Fruit fly (Drosophila melanogaster) whole organism, embryonic: ENCODE results near the gene Cul3.

Experiments used
- Asciz ChIP-seq: fragments of 200-800 bp; sonication (Bioruptor generic); optimal IDR thresholded peaks from 2 replicates; lab custom pipeline; 2017; ENCODE audit warnings: missing biosample characterization, mild to moderate bottlenecking, missing genetic modification characterization, missing genetic modification reagents
- Atf-2 ChIP-seq: fragments of 200-800 bp; sonication (Bioruptor generic); optimal IDR thresholded peaks from 2 replicates; lab custom pipeline; 2016; ENCODE audit warnings: missing biosample characterization, missing genetic modification characterization
- Blimp-1 ChIP-seq: fragments of 200-800 bp; sonication (Bioruptor generic); optimal IDR thresholded peaks from 3 replicates; lab custom pipeline; 2018; ENCODE audit warnings: missing biosample characterization, missing genetic modification characterization, mild to moderate bottlenecking, moderate library complexity, missing genetic modification reagents
- CG10543 ChIP-seq: fragments of 200-800 bp; sonication (Bioruptor generic); optimal IDR thresholded peaks from 3 replicates; lab custom pipeline; 2017; ENCODE audit warnings: missing biosample characterization, mild to moderate bottlenecking, missing genetic modification characterization, moderate library complexity
- CG10959 ChIP-seq: fragments of 200-800 bp; sonication (Bioruptor generic); IDR thresholded peaks from 2 replicates; pipeline ENCODE4 v1.3.6; 2022; ENCODE audit warnings: missing biosample characterization, missing genetic modification characterization
- CG11504 ChIP-seq: fragments of 200-800 bp; sonication (Bioruptor generic); optimal IDR thresholded peaks from 3 replicates; lab custom pipeline; 2019; ENCODE audit warnings: missing biosample characterization, mild to moderate bottlenecking, missing genetic modification characterization, moderate library complexity
- CG13894 ChIP-seq: fragments of 200-800 bp; sonication (Bioruptor generic); optimal IDR thresholded peaks from 3 replicates; lab custom pipeline; 2018; ENCODE audit warnings: missing biosample characterization, mild to moderate bottlenecking, missing genetic modification characterization, moderate library complexity
- CG17328 ChIP-seq: fragments of 200-800 bp; sonication (Bioruptor generic); IDR thresholded peaks from 2 replicates; pipeline ENCODE4 v1.3.6; 2022; ENCODE audit warnings: missing biosample characterization, missing genetic modification characterization
- CG17385 ChIP-seq: fragments of 200-800 bp; sonication (Bioruptor generic); optimal IDR thresholded peaks from 3 replicates; lab custom pipeline; 2018; ENCODE audit warnings: missing biosample characterization, mild to moderate bottlenecking, missing genetic modification characterization
- CG17612 ChIP-seq: fragments of 200-800 bp; sonication (Bioruptor generic); IDR thresholded peaks from 2 replicates; pipeline ENCODE4 v1.3.6; 2022; ENCODE audit warnings: missing biosample characterization, missing genetic modification characterization
- CG17802 ChIP-seq: fragments of 200-800 bp; sonication (Bioruptor generic); optimal IDR thresholded peaks from 2 replicates; lab custom pipeline; 2018; ENCODE audit warnings: missing biosample characterization, mild to moderate bottlenecking, missing genetic modification characterization, moderate library complexity
- CG31441 ChIP-seq: fragments of 200-800 bp; sonication (Bioruptor generic); IDR thresholded peaks from 2 replicates; pipeline ENCODE4 v1.3.6; 2022; ENCODE audit warnings: missing biosample characterization, missing genetic modification characterization
- CG3407 ChIP-seq: fragments of 200-800 bp; sonication (Bioruptor generic); optimal IDR thresholded peaks from 2 replicates; lab custom pipeline; 2018; ENCODE audit warnings: missing biosample characterization, mild to moderate bottlenecking, missing genetic modification characterization
- CG34422 ChIP-seq: fragments of 200-800 bp; sonication (Bioruptor generic); IDR thresholded peaks from 3 replicates; pipeline ENCODE4 v1.3.6; 2022; ENCODE audit warnings: missing biosample characterization, missing genetic modification characterization
- CG3995 ChIP-seq: fragments of 200-800 bp; sonication (Bioruptor generic); optimal IDR thresholded peaks from 3 replicates; lab custom pipeline; 2016; ENCODE audit warnings: missing biosample characterization, missing genetic modification characterization
- CG4360 ChIP-seq: fragments of 200-800 bp; sonication (Bioruptor generic); IDR thresholded peaks from 2 replicates; pipeline ENCODE4 v1.3.6; 2022; ENCODE audit warnings: missing biosample characterization, missing genetic modification characterization
- CG4617 ChIP-seq: fragments of 200-800 bp; sonication (Bioruptor generic); optimal IDR thresholded peaks from 3 replicates; lab custom pipeline; 2016; ENCODE audit warnings: missing biosample characterization, missing genetic modification characterization, borderline replicate concordance
- CG6272 ChIP-seq: fragments of 200-800 bp; sonication (Bioruptor generic); IDR thresholded peaks from 2 replicates; pipeline ENCODE4 v1.3.6; 2022; ENCODE audit warnings: missing biosample characterization, missing genetic modification characterization
- CG8388 ChIP-seq: fragments of 200-800 bp; sonication (Bioruptor generic); optimal IDR thresholded peaks from 2 replicates; lab custom pipeline; 2019; ENCODE audit warnings: missing biosample characterization, mild to moderate bottlenecking, missing genetic modification characterization, moderate library complexity
- CG9609 ChIP-seq: fragments of 200-800 bp; sonication (Bioruptor generic); optimal IDR thresholded peaks from 3 replicates; lab custom pipeline; 2016; ENCODE audit warnings: missing biosample characterization, missing genetic modification characterization
- CTCF ChIP-seq: fragments of 200-800 bp; sonication (Bioruptor generic); optimal IDR thresholded peaks from 2 replicates; lab custom pipeline; 2017; ENCODE audit warnings: missing biosample characterization, mild to moderate bottlenecking, missing genetic modification characterization, moderate library complexity
- Doc2 ChIP-seq: fragments of 200-800 bp; sonication (Bioruptor generic); IDR thresholded peaks from 2 replicates; pipeline ENCODE4 v1.3.6; 2022; ENCODE audit warnings: missing biosample characterization, missing genetic modification characterization
- Dp ChIP-seq: fragments of 200-800 bp; sonication (Bioruptor generic); optimal IDR thresholded peaks from 2 replicates; lab custom pipeline; 2018; ENCODE audit warnings: missing biosample characterization, mild to moderate bottlenecking, missing genetic modification characterization, moderate library complexity
- Drgx ChIP-seq: fragments of 200-800 bp; sonication (Bioruptor generic); IDR thresholded peaks from 2 replicates; pipeline ENCODE4 v1.3.6; 2022; ENCODE audit warnings: missing biosample characterization, missing genetic modification characterization
- E2f2 ChIP-seq: fragments of 200-800 bp; sonication (Bioruptor generic); IDR thresholded peaks from 2 replicates; pipeline ENCODE4 v1.3.6; 2022; ENCODE audit warnings: missing biosample characterization, missing genetic modification characterization
- Fer2 ChIP-seq: fragments of 200-800 bp; sonication (Bioruptor generic); optimal IDR thresholded peaks from 2 replicates; lab custom pipeline; 2018; ENCODE audit warnings: missing biosample characterization, mild to moderate bottlenecking, missing genetic modification characterization, moderate library complexity
- GATAe ChIP-seq: fragments of 200-800 bp; sonication (Bioruptor generic); conservative IDR thresholded peaks from 2 replicates; pipeline ENCODE4 v1.3.6; 2022; ENCODE audit warnings: missing biosample characterization, missing genetic modification characterization
- Gsc ChIP-seq: fragments of 200-800 bp; sonication (Bioruptor generic); IDR thresholded peaks from 2 replicates; pipeline ENCODE4 v1.3.6; 2022; ENCODE audit warnings: missing biosample characterization, missing genetic modification characterization
- Gug ChIP-seq: fragments of 200-800 bp; sonication (Bioruptor generic); IDR thresholded peaks from 4 replicates; pipeline ENCODE4 v1.3.6; 2022; ENCODE audit warnings: missing biosample characterization, missing genetic modification characterization
- Hand ChIP-seq: fragments of 200-800 bp; sonication (Bioruptor generic); optimal IDR thresholded peaks from 2 replicates; lab custom pipeline; 2017; ENCODE audit warnings: mild to moderate bottlenecking, missing biosample characterization, missing genetic modification reagents, missing genetic modification characterization
- HmgD ChIP-seq: fragments of 200-800 bp; sonication (Bioruptor generic); optimal IDR thresholded peaks from 3 replicates; lab custom pipeline; 2016; ENCODE audit warnings: missing biosample characterization, missing genetic modification characterization
- Jarid2 ChIP-seq: fragments of 200-800 bp; sonication (Bioruptor generic); optimal IDR thresholded peaks from 3 replicates; lab custom pipeline; 2017; ENCODE audit warnings: mild to moderate bottlenecking, missing biosample characterization, missing genetic modification reagents, missing genetic modification characterization
- Mad ChIP-seq: fragments of 200-800 bp; sonication (Bioruptor generic); optimal IDR thresholded peaks from 2 replicates; lab custom pipeline; 2016; ENCODE audit warnings: missing biosample characterization, missing genetic modification characterization
- PHDP ChIP-seq: fragments of 200-800 bp; sonication (Bioruptor generic); optimal IDR thresholded peaks from 3 replicates; lab custom pipeline; 2018; ENCODE audit warnings: missing biosample characterization, mild to moderate bottlenecking, missing genetic modification characterization, moderate library complexity
- TFAM ChIP-seq: fragments of 200-800 bp; sonication (Bioruptor generic); optimal IDR thresholded peaks from 2 replicates; lab custom pipeline; 2017; ENCODE audit warnings: missing biosample characterization, missing genetic modification characterization, inconsistent platforms
- Usf ChIP-seq: fragments of 200-800 bp; sonication (Bioruptor generic); optimal IDR thresholded peaks from 2 replicates; lab custom pipeline; 2017; ENCODE audit warnings: missing genotype, missing biosample characterization, missing genetic modification characterization
- Xrp1 ChIP-seq: fragments of 200-800 bp; sonication (Bioruptor generic); IDR thresholded peaks from 2 replicates; pipeline ENCODE4 v1.3.6; 2022; ENCODE audit warnings: missing biosample characterization, missing genetic modification characterization
- crp ChIP-seq, 2 experiments: fragments of 200-800 bp; sonication (Bioruptor generic); optimal IDR thresholded peaks; 2 replicates in 1 of 2; 3 replicates in 1 of 2; lab custom pipeline; 2017; ENCODE audit warnings: missing biosample characterization in 2 of 2, missing genetic modification characterization in 2 of 2, mild to moderate bottlenecking in 1 of 2, moderate library complexity in 1 of 2
- dmrt11E ChIP-seq: fragments of 200-800 bp; sonication (Bioruptor generic); optimal IDR thresholded peaks from 3 replicates; lab custom pipeline; 2018; ENCODE audit warnings: missing biosample characterization, mild to moderate bottlenecking, missing genetic modification characterization, moderate library complexity
- hb ChIP-seq: fragments of 200-800 bp; sonication (Bioruptor generic); IDR thresholded peaks from 3 replicates; pipeline ENCODE4 v1.3.6; 2022; ENCODE audit warnings: missing biosample characterization, missing genetic modification characterization; ENCODE audit not compliant: partially characterized antibody
- jumu ChIP-seq: fragments of 200-800 bp; sonication (Bioruptor generic); optimal IDR thresholded peaks from 3 replicates; lab custom pipeline; 2016; ENCODE audit warnings: missing biosample characterization, missing genetic modification characterization
- kni ChIP-seq: fragments of 200-800 bp; sonication (Bioruptor generic); optimal IDR thresholded peaks from 3 replicates; lab custom pipeline; 2017; ENCODE audit warnings: mild to moderate bottlenecking, missing biosample characterization, missing genetic modification reagents, missing genetic modification characterization
- lbe ChIP-seq: fragments of 200-800 bp; sonication (Bioruptor generic); optimal IDR thresholded peaks from 2 replicates; lab custom pipeline; 2016; ENCODE audit warnings: missing biosample characterization, mild to moderate bottlenecking, missing genetic modification characterization
- prd ChIP-seq, 3 experiments: fragments of >200 bp in 2 of 3; fragments of 200-800 bp in 1 of 3; sonication (Bioruptor generic) in 1 of 3; optimal IDR thresholded peaks in 2 of 3; IDR thresholded peaks in 1 of 3; 2 replicates in 2 of 3; 3 replicates in 1 of 3; pipeline versions ENCODE4 v1.3.6 to Lab custom; 2017 to 2022; ENCODE audit warnings: missing biosample characterization in 1 of 3, missing genetic modification characterization in 1 of 3
- sens ChIP-seq: fragments of 200-800 bp; sonication (Bioruptor generic); peaks from one replicate; lab custom pipeline; 2016; ENCODE audit warnings: missing biosample characterization, missing genetic modification characterization
- shn ChIP-seq: fragments of 200-800 bp; sonication (Bioruptor generic); optimal IDR thresholded peaks from 3 replicates; lab custom pipeline; 2016; ENCODE audit warnings: missing biosample characterization, missing genetic modification characterization
- sisA ChIP-seq: fragments of 200-800 bp; sonication (Bioruptor generic); IDR thresholded peaks from 2 replicates; pipeline ENCODE4 v1.3.6; 2022; ENCODE audit warnings: missing biosample characterization, missing genetic modification characterization
- zen ChIP-seq: fragments of 200-800 bp; sonication (Bioruptor generic); optimal IDR thresholded peaks from 3 replicates; lab custom pipeline; 2018; ENCODE audit warnings: missing biosample characterization, mild to moderate bottlenecking, missing genetic modification characterization, moderate library complexity

Gene Cul3

DNA sequence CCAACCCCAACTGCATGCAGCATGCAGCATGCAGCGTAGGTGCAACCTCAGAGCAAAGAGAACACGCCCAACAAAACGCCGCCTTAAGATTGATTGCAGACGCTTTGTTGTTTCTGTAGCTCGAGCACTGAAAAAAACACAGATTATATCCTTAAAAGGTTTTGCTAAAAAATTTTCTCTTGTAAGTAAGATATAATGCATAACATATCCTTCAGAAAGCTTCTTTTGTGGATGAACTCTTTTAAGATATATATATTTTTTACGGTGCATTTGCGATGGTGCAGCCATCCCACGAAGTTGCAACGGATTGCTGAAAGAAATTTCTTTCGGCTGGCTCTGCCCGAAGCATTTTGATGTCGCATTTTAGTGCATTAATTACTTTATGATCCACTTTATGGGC, 4.0 kb upstream of the Cul3 start (continued):
- no peak for TF ChIP-seq CG17802 (tag; lab: Kevin White, UChicago)
- TF ChIP-seq Drgx (GFP tag; lab: Robert Waterston, UW): 0 out of 2 replicates have a peak, but pooled peaks have one; percentile 22
- TF ChIP-seq CG11504 (tag; lab: Kevin White, UChicago): peak; percentile 0
- TF ChIP-seq CG10543: no peak
- no peak for TF ChIP-seq prd (optimal IDR thresholded peaks at IDR 0.05; lab: Kevin White, UChicago)
- peak; percentile 67 for TF ChIP-seq prd (GFP tag; IDR thresholded peaks at IDR 0.05; lab: Robert Waterston, UW)
- no peak for TF ChIP-seq shn (GFP tag; lab: Kevin White, UChicago)
- peak; percentile 14 for TF ChIP-seq zen (tag; lab: Kevin White, UChicago)
- no peak for TF ChIP-seq Usf
- TF ChIP-seq CG10959 (GFP tag; lab: Robert Waterston, UW): peak; percentile 53; the same call in 1 of the 2 replicates
- no peak for TF ChIP-seq CG17385
- TF ChIP-seq Jarid2: no peak
- peak; percentile 60 for TF ChIP-seq sens (GFP tag; lab: Kevin White, UChicago)
- 0 out of 2 replicates have a peak, but pooled peaks have one; percentile 11 for TF ChIP-seq sisA (GFP tag; lab: Robert Waterston, UW)
- TF ChIP-seq CG13894 (tag; lab: Kevin White, UChicago): no peak
- TF ChIP-seq Gsc (GFP tag; lab: Robert Waterston, UW): 0 out of 2 replicates have a peak, but pooled peaks have one; percentile 9
- TF ChIP-seq hb (GFP tag; lab: Robert Waterston, UW): no peak
- TF ChIP-seq Blimp-1 (GFP tag; lab: Kevin White, UChicago): peak; percentile 33
- no peak for TF ChIP-seq CG34422 (GFP tag; lab: Robert Waterston, UW)
- no peak for TF ChIP-seq CG4617
- no peak for TF ChIP-seq Mad (GFP tag; lab: Kevin White, UChicago)
- TF ChIP-seq CG3407 (GFP tag; lab: Kevin White, UChicago): no peak
- TF ChIP-seq Xrp1 (GFP tag; lab: Robert Waterston, UW): peak; percentile 41; the same call in 1 of the 2 replicates
- 0 out of 2 replicates have a peak, but pooled peaks have one; percentile 33 for TF ChIP-seq CG17328 (GFP tag; lab: Robert Waterston, UW)
- no peak for TF ChIP-seq CG6272 (GFP tag; lab: Robert Waterston, UW)
- TF ChIP-seq dmrt11E (tag; lab: Kevin White, UChicago): peak; percentile 30
- TF ChIP-seq CG31441: no peak

DNA sequence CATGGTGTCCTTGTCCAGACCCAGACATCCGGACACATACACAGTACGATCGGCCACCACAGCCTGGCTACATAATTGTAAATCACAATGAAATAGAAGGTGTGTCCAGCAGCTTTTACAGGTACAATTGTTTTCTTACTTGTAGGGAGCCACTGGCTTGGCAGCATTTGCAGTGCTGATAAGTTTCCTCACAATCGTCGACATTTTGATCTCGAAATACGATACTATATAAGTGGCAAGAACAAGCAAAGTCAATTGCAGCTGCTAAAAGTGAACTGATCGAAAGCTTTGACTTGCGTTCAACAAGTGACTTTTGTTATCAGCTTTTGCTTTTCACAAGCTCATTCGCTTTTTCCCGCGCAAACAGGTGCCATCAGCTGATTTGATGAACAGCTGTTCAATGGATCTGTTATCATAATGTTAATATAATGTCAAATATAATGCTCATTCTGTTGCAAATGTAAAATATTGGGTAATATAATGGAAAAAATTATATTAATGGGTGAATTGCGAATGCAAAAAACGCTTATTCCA, 3.0 kb upstream of the Cul3 start, which contains the start of gene UK114:
TSS of gene UK114 (minus strand) at position 309 of the 534 bp plus-strand sequence.
- TF ChIP-seq CG3995 (GFP tag; lab: Kevin White, UChicago) (peak; percentile 85), E2f2 (GFP tag; lab: Robert Waterston, UW) (peak; percentile 44), CG4360 (GFP tag; lab: Robert Waterston, UW) (no peak), crp (GFP tag; optimal IDR thresholded peaks at IDR 0.05; lab: Kevin White, UChicago) (peak in 1 of 2 experiments; percentile 81), lbe (peak; percentile 20), kni (GFP tag; lab: Kevin White, UChicago) (no peak), Dp (GFP tag; lab: Kevin White, UChicago) (peak; percentile 46), CG11504 (tag; lab: Kevin White, UChicago) (peak; percentile 45)

DNA sequence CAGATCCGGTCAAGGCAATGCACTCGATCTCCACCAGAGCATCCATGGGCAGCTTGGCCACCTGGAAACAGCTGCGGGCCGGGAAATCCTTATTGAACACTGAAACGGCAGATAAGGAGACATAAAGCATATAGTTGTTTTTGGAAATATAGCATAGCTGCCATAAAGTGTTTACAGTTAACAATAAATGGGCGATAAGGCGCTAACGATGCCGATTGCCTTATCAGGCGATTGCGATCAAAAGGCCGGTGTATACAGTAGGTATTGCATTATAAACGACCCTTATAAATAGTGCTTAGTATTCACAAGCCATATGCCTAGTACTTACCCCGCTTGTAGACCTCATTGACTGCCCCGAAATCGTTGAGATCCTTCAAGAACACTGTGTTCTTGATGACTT, 2.5 kb upstream of the Cul3 start:
- TF ChIP-seq Hand (GFP tag; lab: Kevin White, UChicago) (no peak), TFAM (GFP tag; lab: Kevin White, UChicago) (no peak), Doc2 (no peak), jumu (GFP tag; lab: Kevin White, UChicago) (no peak), dmrt11E (tag; lab: Kevin White, UChicago) (no peak), CG8388 (GFP tag; lab: Kevin White, UChicago) (no peak), CG17612 (GFP tag; lab: Robert Waterston, UW) (no peak), CTCF (GFP tag; lab: Kevin White, UChicago) (no peak), HmgD (GFP tag; lab: Kevin White, UChicago) (no peak), CG9609 (GFP tag; lab: Kevin White, UChicago) (no peak), Asciz (GFP tag; lab: Kevin White, UChicago) (no peak), PHDP (tag; lab: Kevin White, UChicago) (peak; percentile 11), Atf-2 (GFP tag; lab: Kevin White, UChicago) (no peak), Fer2 (tag; lab: Kevin White, UChicago) (no peak), Gug (GFP tag; lab: Robert Waterston, UW) (no peak), GATAe (GFP tag; lab: Robert Waterston, UW) (peak; percentile 44; the same call in 1 of the 2 replicates)
